Worm (Caenorhabditis elegans) whole organism, L4 larva: ENCODE measurements around the gene srh-16.

Experiments used
- F26F4.8 ChIP-seq: fragments of 200-800 bp; sonication (Bioruptor generic); conservative IDR thresholded peaks from 2 replicates; pipeline ENCODE4 v1.3.6; 2022; ENCODE audit warnings: missing genetic modification characterization, missing compliant biosample characterization
- ceh-82 ChIP-seq: sonication (generic microtip); optimal IDR thresholded peaks from 2 replicates; lab custom pipeline; 2017; ENCODE audit warnings: missing biosample characterization, missing genetic modification characterization
- dmd-8 ChIP-seq: fragments of 200-800 bp; sonication (Bioruptor generic); IDR thresholded peaks from 2 replicates; pipeline ENCODE4 v1.3.6; 2022; ENCODE audit warnings: missing genetic modification characterization, missing compliant biosample characterization
- dpl-1 ChIP-seq: fragments of 150-350 bp; optimal IDR thresholded peaks from 2 replicates; lab custom pipeline; 2014; ENCODE audit warnings: missing biosample characterization, missing genetic modification reagents, missing genetic modification characterization
- fos-1 ChIP-seq: fragments of 150-350 bp; optimal IDR thresholded peaks from 2 replicates; lab custom pipeline; 2014; ENCODE audit warnings: missing biosample characterization, missing genetic modification characterization
- lin-13 ChIP-seq: fragments of 150-350 bp; optimal IDR thresholded peaks from 2 replicates; lab custom pipeline; 2014; ENCODE audit warnings: missing biosample characterization, missing genetic modification reagents, missing genetic modification characterization
- nhr-237 ChIP-seq: sonication (generic microtip); optimal IDR thresholded peaks from 2 replicates; lab custom pipeline; 2017; ENCODE audit warnings: missing biosample characterization, missing genetic modification characterization
- set-16 ChIP-seq: fragments of 200-800 bp; sonication (Bioruptor generic); IDR thresholded peaks from 2 replicates; pipeline ENCODE4 v1.3.6; 2022; ENCODE audit warnings: missing genetic modification reagents, missing genetic modification characterization, missing compliant biosample characterization
- zag-1 ChIP-seq: fragments of 150-350 bp; optimal IDR thresholded peaks from 2 replicates; lab custom pipeline; 2014; ENCODE audit warnings: missing biosample characterization, missing genetic modification characterization

DNA sequence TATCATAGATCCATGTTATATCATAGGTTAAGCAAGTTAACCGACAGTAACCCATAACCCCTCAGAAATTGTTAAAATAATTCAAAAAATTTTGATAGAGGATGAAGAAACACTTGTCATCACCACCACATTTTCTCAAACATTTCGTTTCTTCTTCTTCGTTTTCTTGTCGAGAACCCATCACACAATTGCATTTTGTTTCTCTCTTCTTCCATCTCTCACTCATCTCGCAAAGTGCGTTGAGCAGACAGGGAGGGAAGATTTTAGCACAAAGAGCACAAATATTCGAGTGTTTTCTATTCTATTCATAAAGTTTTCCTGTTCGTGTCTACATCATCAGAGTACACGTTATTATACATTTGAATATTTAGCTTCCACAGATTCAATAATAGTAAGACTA is 22.8 kb downstream of the srh-16 start:
- TF ChIP-seq zag-1 (tag; lab: Kevin White, UChicago) (no peak), lin-13 (GFP tag; lab: Kevin White, UChicago) (no peak), F26F4.8 (GFP tag; lab: Robert Waterston, UW) (no peak), set-16 (GFP tag; lab: Robert Waterston, UW) (no peak), ceh-82 (tag; lab: Kevin White, UChicago) (no peak), fos-1 (no peak), nhr-237 (tag; lab: Kevin White, UChicago) (no peak), dpl-1 (GFP tag; lab: Kevin White, UChicago) (no peak), dmd-8 (GFP tag; lab: Robert Waterston, UW) (no peak)
